Worm (Caenorhabditis elegans) whole organism, young adult: ENCODE data around the gene srlf-20.

Experiments
- B0019.2 ChIP-seq: fragments of 200-800 bp; sonication (Bioruptor generic); conservative IDR thresholded peaks from 2 replicates; pipeline ENCODE4 v1.3.6; 2022; ENCODE audit warnings: missing genetic modification reagents, missing genetic modification characterization, missing compliant biosample characterization
- F37B4.10 ChIP-seq: fragments of 200-800 bp; sonication (Bioruptor generic); IDR thresholded peaks from 2 replicates; pipeline ENCODE4 v1.3.6; 2022; ENCODE audit warnings: missing genetic modification characterization, missing compliant biosample characterization
- F52B5.7 ChIP-seq: sonication (generic microtip); optimal IDR thresholded peaks from 2 replicates; lab custom pipeline; 2016; ENCODE audit warnings: mild to moderate bottlenecking, missing genetic modification characterization, missing compliant biosample characterization
- K11D2.4 ChIP-seq: fragments of 200-800 bp; sonication (Bioruptor generic); IDR thresholded peaks from 2 replicates; pipeline ENCODE4 v1.3.6; 2022; ENCODE audit warnings: missing genetic modification reagents, missing genetic modification characterization, missing compliant biosample characterization
- K12H6.12 ChIP-seq: fragments of 200-800 bp; sonication (Bioruptor generic); optimal IDR thresholded peaks from 2 replicates; lab custom pipeline; 2018; ENCODE audit warnings: mild to moderate bottlenecking, missing genetic modification characterization, missing compliant biosample characterization
- Y53F4B.3 ChIP-seq: fragments of 200-800 bp; sonication (Bioruptor generic); IDR thresholded peaks from 2 replicates; pipeline ENCODE4 v1.3.6; 2022; ENCODE audit warnings: missing genetic modification reagents, missing genetic modification characterization, missing compliant biosample characterization
- Y56A3A.18 ChIP-seq: fragments of 200-800 bp; sonication (Bioruptor generic); IDR thresholded peaks from 2 replicates; pipeline ENCODE4 v1.3.6; 2022; ENCODE audit warnings: missing genetic modification reagents, missing genetic modification characterization, missing compliant biosample characterization
- Y67H2A.10 ChIP-seq: fragments of 200-800 bp; sonication (Bioruptor generic); conservative IDR thresholded peaks from 2 replicates; pipeline ENCODE4 v1.3.6; 2022; ENCODE audit warnings: missing genetic modification reagents, missing genetic modification characterization, missing compliant biosample characterization
- ama-1 ChIP-seq, 3 experiments: fragments of 150-350 bp in 1 of 3; sonication (generic microtip) in 2 of 3; optimal IDR thresholded peaks; 2 replicates each; lab custom pipeline; 2014 to 2018; ENCODE audit warnings: missing biosample characterization in 2 of 3, missing genetic modification characterization in 2 of 3, missing genetic modification reagents in 2 of 3
- aptf-2 ChIP-seq: fragments of 200-800 bp; sonication (Bioruptor generic); conservative IDR thresholded peaks from 2 replicates; pipeline ENCODE4 v1.3.6; 2022; ENCODE audit warnings: missing genetic modification reagents, missing genetic modification characterization, missing compliant biosample characterization
- athp-1 ChIP-seq: sonication (generic microtip); optimal IDR thresholded peaks from 2 replicates; lab custom pipeline; 2017; ENCODE audit warnings: mild to moderate bottlenecking, missing genetic modification characterization, missing compliant biosample characterization
- attf-6 ChIP-seq: fragments of 200-800 bp; sonication (Bioruptor generic); IDR thresholded peaks from 2 replicates; pipeline ENCODE4 v1.3.6; 2022; ENCODE audit warnings: missing genetic modification reagents, missing genetic modification characterization, missing compliant biosample characterization
- bed-1 ChIP-seq: fragments of 200-800 bp; sonication (Bioruptor generic); IDR thresholded peaks from 2 replicates; pipeline ENCODE4 v1.3.6; 2022; ENCODE audit warnings: missing genetic modification reagents, missing genetic modification characterization, missing compliant biosample characterization
- bed-2 ChIP-seq: fragments of 200-800 bp; sonication (Bioruptor generic); IDR thresholded peaks from 2 replicates; pipeline ENCODE4 v1.3.6; 2022; ENCODE audit warnings: missing genetic modification reagents, missing genetic modification characterization, missing compliant biosample characterization
- cebp-1 ChIP-seq, 2 experiments: fragments of 200-800 bp in 1 of 2; sonication (Bioruptor generic) in 1 of 2; sonication (generic microtip) in 1 of 2; IDR thresholded peaks in 1 of 2; optimal IDR thresholded peaks in 1 of 2; 2 replicates each; pipeline versions ENCODE4 v1.3.6 to Lab custom; 2017 to 2022; ENCODE audit warnings: missing compliant biosample characterization in 2 of 2, missing genetic modification characterization in 2 of 2, mild to moderate bottlenecking in 1 of 2, missing genetic modification reagents in 1 of 2, moderate library complexity in 1 of 2
- ceh-100 ChIP-seq: fragments of 200-800 bp; sonication (Bioruptor generic); IDR thresholded peaks from 2 replicates; pipeline ENCODE4 v1.3.6; 2022; ENCODE audit warnings: missing genetic modification reagents, missing genetic modification characterization, missing compliant biosample characterization
- ceh-40 ChIP-seq: fragments of 200-800 bp; sonication (Bioruptor generic); IDR thresholded peaks from 2 replicates; pipeline ENCODE4 v1.3.6; 2022; ENCODE audit warnings: missing genetic modification characterization, missing compliant biosample characterization
- egl-18 ChIP-seq: fragments of 200-800 bp; sonication (Bioruptor generic); IDR thresholded peaks from 2 replicates; pipeline ENCODE4 v1.3.6; 2022; ENCODE audit warnings: missing genetic modification reagents, missing genetic modification characterization, missing compliant biosample characterization
- ekl-4 ChIP-seq: fragments of 200-800 bp; sonication (Bioruptor generic); IDR thresholded peaks from 2 replicates; pipeline ENCODE4 v1.3.6; 2022; ENCODE audit warnings: missing genetic modification reagents, missing genetic modification characterization, missing compliant biosample characterization
- ets-4 ChIP-seq: fragments of 200-800 bp; sonication (Bioruptor generic); optimal IDR thresholded peaks from 2 replicates; lab custom pipeline; 2018; ENCODE audit warnings: mild to moderate bottlenecking, missing genetic modification characterization, missing compliant biosample characterization
- fkh-3 ChIP-seq: sonication (generic microtip); optimal IDR thresholded peaks from 2 replicates; lab custom pipeline; 2016; ENCODE audit warnings: mild to moderate bottlenecking, missing genetic modification characterization, missing compliant biosample characterization
- hmg-20 ChIP-seq: fragments of 200-800 bp; sonication (Bioruptor generic); IDR thresholded peaks from 2 replicates; pipeline ENCODE4 v1.3.6; 2022; ENCODE audit warnings: missing genetic modification reagents, missing genetic modification characterization, missing compliant biosample characterization
- let-526 ChIP-seq: fragments of 200-800 bp; sonication (Bioruptor generic); IDR thresholded peaks from 2 replicates; pipeline ENCODE4 v1.3.6; 2022; ENCODE audit warnings: missing genetic modification reagents, missing genetic modification characterization, missing compliant biosample characterization
- mes-4 ChIP-seq: sonication (generic microtip); optimal IDR thresholded peaks from 2 replicates; lab custom pipeline; 2016; ENCODE audit warnings: missing genotype, missing genetic modification characterization, missing compliant biosample characterization
- sdz-38 ChIP-seq: sonication (generic microtip); optimal IDR thresholded peaks from 2 replicates; lab custom pipeline; 2016; ENCODE audit warnings: missing genotype, missing genetic modification characterization, missing compliant biosample characterization
- snpc-1.3 ChIP-seq: sonication (generic microtip); optimal IDR thresholded peaks from 2 replicates; lab custom pipeline; 2017; ENCODE audit warnings: missing genetic modification characterization, mild to moderate bottlenecking, missing compliant biosample characterization, antibody characterized with exemption, moderate library complexity, missing genotype, missing genetic modification reagents; ENCODE audit not compliant: insufficient read depth
- snpc-3.4 ChIP-seq: sonication (generic microtip); optimal IDR thresholded peaks from 2 replicates; lab custom pipeline; 2017; ENCODE audit warnings: missing genetic modification characterization, mild to moderate bottlenecking, missing compliant biosample characterization, antibody characterized with exemption, moderate library complexity, missing genotype, missing genetic modification reagents
- ztf-18 ChIP-seq: sonication (generic microtip); optimal IDR thresholded peaks from 2 replicates; lab custom pipeline; 2016; ENCODE audit warnings: missing genotype, mild to moderate bottlenecking, missing genetic modification characterization, missing compliant biosample characterization
- ztf-28 ChIP-seq: fragments of 200-800 bp; sonication (Bioruptor generic); IDR thresholded peaks from 2 replicates; pipeline ENCODE4 v1.3.6; 2022; ENCODE audit warnings: missing genetic modification reagents, missing genetic modification characterization, missing compliant biosample characterization

Gene srlf-20

DNA sequence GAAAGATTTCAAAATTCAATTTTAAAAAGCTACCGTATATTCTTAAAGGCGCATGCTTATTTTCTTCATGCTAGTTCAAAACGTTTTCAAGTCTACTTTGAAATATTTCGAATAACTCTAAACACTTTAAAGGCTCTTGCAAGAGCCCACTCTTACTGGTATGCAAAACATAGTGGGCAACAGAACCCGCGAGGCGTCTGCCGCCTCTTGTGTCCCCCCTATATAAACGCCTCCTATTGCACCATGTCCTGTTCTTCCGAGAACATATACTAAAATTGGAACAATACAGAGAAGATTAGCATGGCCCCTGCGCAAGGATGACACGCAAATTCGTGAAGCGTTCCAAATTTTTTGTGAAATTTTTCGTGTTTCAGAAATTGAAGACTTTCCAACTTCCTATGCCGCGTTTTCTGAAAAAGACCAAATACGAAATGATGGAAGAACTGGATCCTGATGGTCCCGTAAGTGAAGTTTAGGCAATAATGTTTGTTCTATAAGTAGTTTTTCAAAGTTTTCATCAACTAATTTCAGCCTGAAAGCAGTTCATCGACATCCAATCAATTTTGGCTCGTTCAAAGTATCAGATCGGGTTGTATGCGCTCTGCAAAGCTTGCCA lies 34.8 kb upstream of the srlf-20 start (continued):
- TF ChIP-seq cebp-1 (GFP tag; IDR thresholded peaks at IDR 0.05; lab: Robert Waterston, UW) (no peak), cebp-1 (tag; optimal IDR thresholded peaks at IDR 0.05; lab: Kevin White, UChicago) (no peak), F52B5.7 (tag; lab: Kevin White, UChicago) (no peak), F37B4.10 (GFP tag; lab: Robert Waterston, UW) (no peak), ets-4 (GFP tag; lab: Kevin White, UChicago) (no peak), attf-6 (GFP tag; lab: Robert Waterston, UW) (0 out of 2 replicates have a peak, but pooled peaks have one; percentile 31), snpc-1.3 (tag; lab: Kevin White, UChicago) (no peak), ceh-40 (GFP tag; lab: Robert Waterston, UW) (no peak), hmg-20 (GFP tag; lab: Robert Waterston, UW) (0 out of 2 replicates have a peak, but pooled peaks have one; percentile 67), Y67H2A.10 (GFP tag; lab: Robert Waterston, UW) (no peak), egl-18 (GFP tag; lab: Robert Waterston, UW) (0 out of 2 replicates have a peak, but pooled peaks have one; percentile 43), ztf-28 (GFP tag; lab: Robert Waterston, UW) (no peak)
- TF ChIP-seq, all 124 proteins: peak for 31

DNA sequence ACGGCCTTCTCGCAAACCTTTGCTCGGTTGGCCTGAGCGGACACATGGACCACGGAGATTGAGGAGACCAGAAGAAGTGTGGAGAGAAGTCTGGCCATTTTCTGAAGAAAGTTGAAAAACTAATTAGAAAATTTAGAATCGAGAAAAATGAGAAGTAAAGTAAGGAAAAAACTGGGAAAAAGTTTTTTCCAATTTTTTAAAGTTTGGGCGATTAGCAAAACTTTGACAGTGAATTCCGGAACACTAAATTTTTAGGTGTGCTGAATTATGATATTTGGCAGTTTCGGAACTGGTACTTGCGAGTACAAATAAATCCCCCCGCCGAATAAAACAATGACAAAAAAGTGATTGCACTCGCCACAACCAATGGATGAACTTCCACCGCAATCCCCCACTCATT lies 27.0 kb upstream of the srlf-20 start, which contains the start of gene T02B11.3:
TSS of gene T02B11.3 (minus strand) at position 101 of the 400 bp plus-strand sequence.
- TF ChIP-seq ama-1 (optimal IDR thresholded peaks at IDR 0.05; lab: Kevin White, UChicago) (no peak), ama-1 (GFP tag; optimal IDR thresholded peaks at IDR 0.05; lab: Kevin White, UChicago) (no peak), K11D2.4 (GFP tag; lab: Robert Waterston, UW) (no peak), athp-1 (tag; lab: Kevin White, UChicago) (no peak), B0019.2 (GFP tag; lab: Robert Waterston, UW) (no peak), ceh-100 (GFP tag; lab: Robert Waterston, UW) (no peak), egl-18 (GFP tag; lab: Robert Waterston, UW) (no peak), bed-2 (GFP tag; lab: Robert Waterston, UW) (no peak), ekl-4 (GFP tag; lab: Robert Waterston, UW) (no peak), ets-4 (GFP tag; lab: Kevin White, UChicago) (no peak), fkh-3 (tag; lab: Kevin White, UChicago) (no peak), bed-1 (GFP tag; lab: Robert Waterston, UW) (no peak), snpc-3.4 (tag; lab: Kevin White, UChicago) (no peak), aptf-2 (GFP tag; lab: Robert Waterston, UW) (no peak)

DNA sequence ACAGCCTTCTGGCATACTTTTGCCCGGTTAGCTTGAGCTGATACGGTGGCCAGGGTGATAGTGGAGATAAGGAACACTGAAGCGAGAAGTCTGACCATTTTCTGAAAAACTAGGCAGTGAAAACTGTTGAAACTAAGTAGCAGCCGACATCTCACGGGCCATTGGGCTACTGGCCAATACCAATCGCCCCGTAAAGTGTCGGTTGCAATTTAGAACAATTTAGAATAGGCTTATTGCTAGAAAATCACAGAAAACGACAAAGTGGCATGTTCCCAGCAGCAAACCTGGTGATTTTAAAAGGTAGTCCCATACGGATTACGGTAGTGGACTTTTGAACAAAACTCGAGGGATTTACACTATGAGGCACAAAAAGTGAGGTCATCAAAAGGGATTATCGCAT lies 22.7 kb upstream of the srlf-20 start, which contains the start of gene T02B11.4:
TSS of gene T02B11.4 (minus strand) at position 101 of the 400 bp plus-strand sequence.
- TF ChIP-seq Y53F4B.3 (GFP tag; lab: Robert Waterston, UW), result no peak
- TF ChIP-seq let-526 (GFP tag; lab: Robert Waterston, UW), result no peak
- TF ChIP-seq B0019.2 (GFP tag; lab: Robert Waterston, UW), result no peak

DNA sequence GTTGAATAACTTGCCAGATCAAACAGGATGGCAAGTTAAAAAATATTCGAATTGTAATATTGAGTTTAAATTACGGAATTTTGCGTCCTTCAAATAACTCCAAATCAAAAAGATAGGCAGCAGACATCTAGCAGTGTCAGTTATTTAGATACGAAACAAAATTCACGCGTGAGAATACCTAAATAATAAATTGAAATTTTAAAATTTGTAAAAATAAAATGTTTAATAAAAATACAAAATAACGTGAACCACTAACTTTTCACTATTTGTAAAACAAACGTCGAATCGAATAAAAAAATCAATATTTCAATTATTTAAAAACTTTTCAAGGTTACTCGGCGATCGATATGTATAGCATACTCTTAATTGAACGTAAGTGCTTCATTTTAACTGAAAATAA lies 17.8 kb upstream of the srlf-20 start, which contains the start of gene T02B11.9:
TSS of gene T02B11.9 (plus strand) at position 301 of the 400 bp plus-strand sequence.
- TF ChIP-seq mes-4 (tag; lab: Kevin White, UChicago), result no peak
- no peak for TF ChIP-seq ztf-18
- TF ChIP-seq Y56A3A.18 (GFP tag; lab: Robert Waterston, UW), result no peak
- TF ChIP-seq sdz-38 (tag; lab: Kevin White, UChicago), result no peak
- TF ChIP-seq bed-2 (GFP tag; lab: Robert Waterston, UW), result no peak
- TF ChIP-seq Y67H2A.10 (GFP tag; lab: Robert Waterston, UW), result no peak
- no peak for TF ChIP-seq F52B5.7 (tag; lab: Kevin White, UChicago)
- TF ChIP-seq K11D2.4 (GFP tag; lab: Robert Waterston, UW), result no peak
- TF ChIP-seq K12H6.12 (tag; lab: Kevin White, UChicago), result no peak
